Fruit fly (Drosophila melanogaster) S2 (cell line): Measurements from ENCODE around the gene Cyp4s3.

Experiments
- CG8478 ChIP-seq: fragments of >200 bp; optimal IDR thresholded peaks from 2 replicates; lab custom pipeline; 2018
- CTCF ChIP-seq, 2 experiments: fragments of >200 bp; optimal IDR thresholded peaks; 2 replicates each; lab custom pipeline; 2018

dm6 chrX:15063404-15064062, 52.8 kb downstream of the Cyp4s3 start, which contains the start of the genes hiw and ND-B18:
- TF ChIP-seq CG8478 (lab: Kevin White, UChicago), result no peak
- no peak for TF ChIP-seq CTCF (optimal IDR thresholded peaks at IDR 0.05; lab: Kevin White, UChicago)
